Fruit fly (Drosophila melanogaster): ENCODE results near the gene CG33500.
A peak's percentile ranks its signal among the peaks of the same experiment; 100 is the strongest.

CG33500 gene

dm6 chr3L:11492457-11492856 is 16.0 kb upstream of the CG33500 start:
- TF ChIP-seq CG11762 (GFP tag; optimal IDR thresholded peaks at IDR 0.05; ENCODE audit: insufficient read depth) (no peak), CG6163 (GFP tag; IDR thresholded peaks at IDR 0.05) (0 out of 3 replicates have a peak, but pooled peaks have one; percentile 17), Smox (GFP tag; optimal IDR thresholded peaks at IDR 0.05) (no peak), Eip75B (GFP tag; optimal IDR thresholded peaks at IDR 0.05) (no peak), Blimp-1 (GFP tag; optimal IDR thresholded peaks at IDR 0.05) (peak; percentile 52), Sox102F (GFP tag; optimal IDR thresholded peaks at IDR 0.05) (no peak), CG1621 (tag; optimal IDR thresholded peaks at IDR 0.05) (no peak), CG15336 (GFP tag; IDR thresholded peaks at IDR 0.05) (0 out of 2 replicates have a peak, but pooled peaks have one; percentile 6), CG4318 (GFP tag; optimal IDR thresholded peaks at IDR 0.05) (no peak), Eip78C (GFP tag) (peak; percentile 42), CG8632 (GFP tag; optimal IDR thresholded peaks at IDR 0.05) (no peak), ss (GFP tag; optimal IDR thresholded peaks at IDR 0.05) (peak in 1 of 2 experiments; percentile 16), Ets96B (tag; optimal IDR thresholded peaks at IDR 0.05) (no peak), vri (GFP tag; optimal IDR thresholded peaks at IDR 0.05) (peak; percentile 43), CG6792 (GFP tag; optimal IDR thresholded peaks at IDR 0.05) (no peak), CG6808 (GFP tag; optimal IDR thresholded peaks at IDR 0.05) (no peak), fkh (GFP tag; optimal IDR thresholded peaks at IDR 0.05) (peak; percentile 38), eg (GFP tag; IDR thresholded peaks at IDR 0.05) (0 out of 3 replicates have a peak, but pooled peaks have one; percentile 11), Gug (GFP tag; IDR thresholded peaks at IDR 0.05) (no peak), cyc (GFP tag; optimal IDR thresholded peaks at IDR 0.05) (no peak)

dm6 chr3L:11493090-11493807 is 15.2 kb upstream of the CG33500 start:
- TF ChIP-seq OdsH (GFP tag; optimal IDR thresholded peaks at IDR 0.05) = peak; percentile 62
- TF ChIP-seq CG6163 (GFP tag; IDR thresholded peaks at IDR 0.05) = peak; percentile 36; the same call in 1 of the 3 replicates
- TF ChIP-seq CG11762 (GFP tag; optimal IDR thresholded peaks at IDR 0.05; ENCODE audit: insufficient read depth) = no peak
- TF ChIP-seq salr (GFP tag; optimal IDR thresholded peaks at IDR 0.05) = peak in 1 of 2 experiments; percentile 44
- peak; percentile 21 for TF ChIP-seq cyc (GFP tag; optimal IDR thresholded peaks at IDR 0.05)
- no peak for TF ChIP-seq Sox14 (GFP tag; optimal IDR thresholded peaks at IDR 0.05)
- TF ChIP-seq CG11294 (GFP tag; IDR thresholded peaks at IDR 0.05) = no peak
- TF ChIP-seq acj6 (GFP tag; optimal IDR thresholded peaks at IDR 0.05) = peak; percentile 54
- 0 out of 3 replicates have a peak, but pooled peaks have one; percentile 24 for TF ChIP-seq CG8119 (GFP tag; IDR thresholded peaks at IDR 0.05)
- TF ChIP-seq dac (GFP tag; optimal IDR thresholded peaks at IDR 0.05) = no peak
- TF ChIP-seq dsx (GFP tag; optimal IDR thresholded peaks at IDR 0.05; ENCODE audit: poor library complexity, severe bottlenecking) = no peak
- TF ChIP-seq CG8319 (GFP tag; optimal IDR thresholded peaks at IDR 0.05) = no peak
- no peak for TF ChIP-seq Blimp-1 (GFP tag; optimal IDR thresholded peaks at IDR 0.05)
- no peak for TF ChIP-seq net (GFP tag; optimal IDR thresholded peaks at IDR 0.05)
- TF ChIP-seq CG31627 (GFP tag; optimal IDR thresholded peaks at IDR 0.05) = no peak
- no peak for TF ChIP-seq CG7368 (GFP tag; optimal IDR thresholded peaks at IDR 0.05)
- TF ChIP-seq fd59A (GFP tag; optimal IDR thresholded peaks at IDR 0.05) = no peak
- TF ChIP-seq Hr4 (GFP tag; optimal IDR thresholded peaks at IDR 0.05) = peak; percentile 54
- peak; percentile 9 for TF ChIP-seq lz (GFP tag; optimal IDR thresholded peaks at IDR 0.05)
- TF ChIP-seq CG11902 (GFP tag; optimal IDR thresholded peaks at IDR 0.05) = no peak
- TF ChIP-seq ss (GFP tag; optimal IDR thresholded peaks at IDR 0.05) = peak; percentile 22 to 60
- TF ChIP-seq Ets96B (tag; optimal IDR thresholded peaks at IDR 0.05) = peak; percentile 25
- TF ChIP-seq spab (GFP tag; optimal IDR thresholded peaks at IDR 0.05) = peak; percentile 26
- no peak for TF ChIP-seq Gug (GFP tag; IDR thresholded peaks at IDR 0.05)
- TF ChIP-seq CG15336 (GFP tag; IDR thresholded peaks at IDR 0.05) = peak; percentile 23; the same call in 1 of the 2 replicates
- TF ChIP-seq achi (GFP tag; optimal IDR thresholded peaks at IDR 0.05) = peak; percentile 25
- TF ChIP-seq Hr38 (GFP tag; optimal IDR thresholded peaks at IDR 0.05) = no peak
- peak; percentile 24 for TF ChIP-seq CG3032 (tag; optimal IDR thresholded peaks at IDR 0.05)
- peak; percentile 15 for TF ChIP-seq Sox102F (GFP tag; optimal IDR thresholded peaks at IDR 0.05)
- no peak for TF ChIP-seq fkh (GFP tag; optimal IDR thresholded peaks at IDR 0.05)
- peak; percentile 40 for TF ChIP-seq fd85E (GFP tag; optimal IDR thresholded peaks at IDR 0.05)
- TF ChIP-seq Sox15 (GFP tag; optimal IDR thresholded peaks at IDR 0.05) = no peak
- no peak for TF ChIP-seq CG6808 (GFP tag; optimal IDR thresholded peaks at IDR 0.05)
- TF ChIP-seq Eip93F (GFP tag; optimal IDR thresholded peaks at IDR 0.05) = no peak
- peak; percentile 60 for TF ChIP-seq CG10631 (GFP tag; optimal IDR thresholded peaks at IDR 0.05)
- peak; percentile 25 for TF ChIP-seq vri (GFP tag; optimal IDR thresholded peaks at IDR 0.05)
- no peak for TF ChIP-seq CG16779 (tag; optimal IDR thresholded peaks at IDR 0.05)
- TF ChIP-seq pdm3 (GFP tag; optimal IDR thresholded peaks at IDR 0.05) = peak; percentile 45
- TF ChIP-seq Smox (GFP tag; optimal IDR thresholded peaks at IDR 0.05) = peak; percentile 50
- TF ChIP-seq CG4318 (GFP tag; optimal IDR thresholded peaks at IDR 0.05) = no peak
- peak; percentile 35; the same call in 1 of the 3 replicates for TF ChIP-seq eg (GFP tag; IDR thresholded peaks at IDR 0.05)
